Worm (Caenorhabditis elegans) whole organism, young adult: ENCODE data around the gene zzz-1.

ENCODE experiments used
- B0019.2 ChIP-seq: fragments of 200-800 bp; sonication (Bioruptor generic); conservative IDR thresholded peaks from 2 replicates; pipeline ENCODE4 v1.3.6; 2022; ENCODE audit warnings: missing genetic modification reagents, missing genetic modification characterization, missing compliant biosample characterization
- C06A6.2 ChIP-seq: fragments of 200-800 bp; sonication (Bioruptor generic); conservative IDR thresholded peaks from 2 replicates; pipeline ENCODE4 v1.3.6; 2022; ENCODE audit warnings: missing genetic modification characterization, missing compliant biosample characterization
- F10E7.11 ChIP-seq: sonication (generic microtip); optimal IDR thresholded peaks from 2 replicates; lab custom pipeline; 2017; ENCODE audit warnings: mild to moderate bottlenecking, missing genetic modification characterization, moderate library complexity, missing compliant biosample characterization
- F33H1.4 ChIP-seq: fragments of 200-800 bp; sonication (Bioruptor generic); IDR thresholded peaks from 2 replicates; pipeline ENCODE4 v1.3.6; 2022; ENCODE audit warnings: missing genetic modification reagents, missing genetic modification characterization, missing compliant biosample characterization
- F49E8.2 ChIP-seq: sonication (generic microtip); optimal IDR thresholded peaks from 3 replicates; lab custom pipeline; 2017; ENCODE audit warnings: missing genetic modification characterization, mild to moderate bottlenecking, missing compliant biosample characterization, antibody characterized with exemption, moderate library complexity; ENCODE audit not compliant: insufficient read depth
- F52B5.7 ChIP-seq: sonication (generic microtip); optimal IDR thresholded peaks from 2 replicates; lab custom pipeline; 2016; ENCODE audit warnings: mild to moderate bottlenecking, missing genetic modification characterization, missing compliant biosample characterization
- F55B11.4 ChIP-seq: sonication (generic microtip); optimal IDR thresholded peaks from 2 replicates; lab custom pipeline; 2016; ENCODE audit warnings: missing compliant biosample characterization, missing genetic modification characterization, borderline replicate concordance; ENCODE audit not compliant: insufficient read depth
- cebp-1 ChIP-seq, 2 experiments: fragments of 200-800 bp in 1 of 2; sonication (Bioruptor generic) in 1 of 2; sonication (generic microtip) in 1 of 2; IDR thresholded peaks in 1 of 2; optimal IDR thresholded peaks in 1 of 2; 2 replicates each; pipeline versions ENCODE4 v1.3.6 to Lab custom; 2017 to 2022; ENCODE audit warnings: missing compliant biosample characterization in 2 of 2, missing genetic modification characterization in 2 of 2, mild to moderate bottlenecking in 1 of 2, missing genetic modification reagents in 1 of 2, moderate library complexity in 1 of 2
- ceh-100 ChIP-seq: fragments of 200-800 bp; sonication (Bioruptor generic); IDR thresholded peaks from 2 replicates; pipeline ENCODE4 v1.3.6; 2022; ENCODE audit warnings: missing genetic modification reagents, missing genetic modification characterization, missing compliant biosample characterization
- ceh-40 ChIP-seq: fragments of 200-800 bp; sonication (Bioruptor generic); IDR thresholded peaks from 2 replicates; pipeline ENCODE4 v1.3.6; 2022; ENCODE audit warnings: missing genetic modification characterization, missing compliant biosample characterization
- chd-7 ChIP-seq: sonication (generic microtip); optimal IDR thresholded peaks from 2 replicates; lab custom pipeline; 2016; ENCODE audit warnings: mild to moderate bottlenecking, missing genetic modification characterization, moderate library complexity, missing compliant biosample characterization
- dpl-1 ChIP-seq: fragments of 150-350 bp; optimal IDR thresholded peaks from 2 replicates; lab custom pipeline; 2014; ENCODE audit warnings: missing biosample characterization, missing genetic modification reagents, missing genetic modification characterization
- efl-1 ChIP-seq: fragments of 150-350 bp; optimal IDR thresholded peaks from 2 replicates; lab custom pipeline; 2014; ENCODE audit warnings: missing biosample characterization, missing genetic modification reagents, missing genetic modification characterization
- egl-18 ChIP-seq: fragments of 200-800 bp; sonication (Bioruptor generic); IDR thresholded peaks from 2 replicates; pipeline ENCODE4 v1.3.6; 2022; ENCODE audit warnings: missing genetic modification reagents, missing genetic modification characterization, missing compliant biosample characterization
- egrh-3 ChIP-seq: fragments of 200-800 bp; sonication (Bioruptor generic); IDR thresholded peaks from 2 replicates; pipeline ENCODE4 v1.3.6; 2022; ENCODE audit warnings: missing genetic modification reagents, missing genetic modification characterization, missing compliant biosample characterization
- ekl-4 ChIP-seq: fragments of 200-800 bp; sonication (Bioruptor generic); IDR thresholded peaks from 2 replicates; pipeline ENCODE4 v1.3.6; 2022; ENCODE audit warnings: missing genetic modification reagents, missing genetic modification characterization, missing compliant biosample characterization
- ets-4 ChIP-seq: fragments of 200-800 bp; sonication (Bioruptor generic); optimal IDR thresholded peaks from 2 replicates; lab custom pipeline; 2018; ENCODE audit warnings: mild to moderate bottlenecking, missing genetic modification characterization, missing compliant biosample characterization
- fkh-3 ChIP-seq: sonication (generic microtip); optimal IDR thresholded peaks from 2 replicates; lab custom pipeline; 2016; ENCODE audit warnings: mild to moderate bottlenecking, missing genetic modification characterization, missing compliant biosample characterization
- gei-17 ChIP-seq: fragments of 200-800 bp; sonication (Bioruptor generic); optimal IDR thresholded peaks from 2 replicates; lab custom pipeline; 2018; ENCODE audit warnings: mild to moderate bottlenecking, missing genetic modification characterization, missing compliant biosample characterization
- hlh-12 ChIP-seq: sonication (generic microtip); optimal IDR thresholded peaks from 2 replicates; lab custom pipeline; 2016; ENCODE audit warnings: missing genetic modification characterization, missing compliant biosample characterization
- hlh-26 ChIP-seq: fragments of 200-800 bp; sonication (Bioruptor generic); conservative IDR thresholded peaks from 2 replicates; pipeline ENCODE4 v1.3.6; 2022; ENCODE audit warnings: missing genetic modification reagents, missing genetic modification characterization, missing compliant biosample characterization
- hrde-1 ChIP-seq: sonication (generic microtip); optimal IDR thresholded peaks from 2 replicates; lab custom pipeline; 2016; ENCODE audit warnings: missing genetic modification characterization, mild to moderate bottlenecking, missing compliant biosample characterization, moderate library complexity, missing genotype, missing genetic modification reagents, borderline replicate concordance
- hsf-1 ChIP-seq: fragments of 200-800 bp; sonication (Bioruptor generic); IDR thresholded peaks from 2 replicates; pipeline ENCODE4 v1.3.6; 2022; ENCODE audit warnings: missing genetic modification reagents, missing genetic modification characterization, missing compliant biosample characterization
- lin-35 ChIP-seq, 3 experiments: fragments of 150-350 bp in 2 of 3; sonication (generic microtip) in 1 of 3; optimal IDR thresholded peaks; 2 replicates each; lab custom pipeline; 2014 to 2018; ENCODE audit warnings: missing biosample characterization in 3 of 3, missing genetic modification characterization in 3 of 3, missing genetic modification reagents in 3 of 3
- lir-1 ChIP-seq: fragments of 200-800 bp; sonication (Bioruptor generic); conservative IDR thresholded peaks from 2 replicates; pipeline ENCODE4 v1.3.6; 2022; ENCODE audit warnings: missing genetic modification reagents, missing genetic modification characterization, missing compliant biosample characterization
- lsy-27 ChIP-seq: sonication (generic microtip); optimal IDR thresholded peaks from 2 replicates; lab custom pipeline; 2017; ENCODE audit warnings: missing genetic modification characterization, mild to moderate bottlenecking, missing compliant biosample characterization, antibody characterized with exemption, missing genotype, borderline replicate concordance; ENCODE audit not compliant: insufficient read depth
- mel-28 ChIP-seq: sonication (generic microtip); optimal IDR thresholded peaks from 2 replicates; lab custom pipeline; 2016; ENCODE audit warnings: borderline replicate concordance, mild to moderate bottlenecking, missing genetic modification characterization, missing compliant biosample characterization
- nfya-2 ChIP-seq: fragments of 200-800 bp; sonication (Bioruptor generic); IDR thresholded peaks from 2 replicates; pipeline ENCODE4 v1.3.6; 2022; ENCODE audit warnings: missing genetic modification reagents, missing genetic modification characterization, missing compliant biosample characterization
- nhr-27 ChIP-seq: fragments of 200-800 bp; sonication (Bioruptor generic); optimal IDR thresholded peaks from 2 replicates; lab custom pipeline; 2018; ENCODE audit warnings: mild to moderate bottlenecking, missing genetic modification characterization, moderate library complexity, missing compliant biosample characterization
- nhr-80 ChIP-seq: sonication (generic microtip); optimal IDR thresholded peaks from 2 replicates; lab custom pipeline; 2016; ENCODE audit warnings: missing genetic modification characterization, missing compliant biosample characterization
- pbrm-1 ChIP-seq: fragments of 200-800 bp; sonication (Bioruptor generic); IDR thresholded peaks from 2 replicates; pipeline ENCODE4 v1.3.6; 2022; ENCODE audit warnings: missing genetic modification reagents, missing genetic modification characterization, missing compliant biosample characterization
- repo-1 ChIP-seq: sonication (generic microtip); optimal IDR thresholded peaks from 2 replicates; lab custom pipeline; 2017; ENCODE audit warnings: mild to moderate bottlenecking, missing genetic modification characterization, missing compliant biosample characterization
- rpc-1 ChIP-seq, 2 experiments: fragments of 150-350 bp in 1 of 2; sonication (generic microtip) in 1 of 2; optimal IDR thresholded peaks; 2 replicates each; lab custom pipeline; 2014 to 2018; ENCODE audit warnings: missing biosample characterization in 1 of 2, missing genetic modification characterization in 1 of 2, missing genetic modification reagents in 1 of 2, missing genotype in 1 of 2
- snpc-1.1 ChIP-seq: sonication (generic microtip); optimal IDR thresholded peaks from 2 replicates; lab custom pipeline; 2017; ENCODE audit warnings: missing genetic modification characterization, mild to moderate bottlenecking, missing compliant biosample characterization, antibody characterized with exemption, moderate library complexity, missing genotype, missing genetic modification reagents; ENCODE audit not compliant: insufficient read depth
- tbp1 ChIP-seq: fragments of 200-800 bp; sonication (Bioruptor generic); optimal IDR thresholded peaks from 2 replicates; lab custom pipeline; 2018; ENCODE audit warnings: mild to moderate bottlenecking, missing genetic modification characterization, missing compliant biosample characterization
- tlf-1 ChIP-seq: fragments of 200-800 bp; sonication (Bioruptor generic); optimal IDR thresholded peaks from 2 replicates; lab custom pipeline; 2018; ENCODE audit warnings: mild to moderate bottlenecking, missing genetic modification characterization, missing compliant biosample characterization
- xnd-1 ChIP-seq: sonication (generic microtip); optimal IDR thresholded peaks from 2 replicates; lab custom pipeline; 2016; ENCODE audit warnings: missing genotype, missing genetic modification reagents, missing genetic modification characterization, missing compliant biosample characterization
- zim-3 ChIP-seq: sonication (generic microtip); optimal IDR thresholded peaks from 2 replicates; lab custom pipeline; 2017; ENCODE audit warnings: mild to moderate bottlenecking, missing genetic modification characterization, moderate library complexity, missing compliant biosample characterization
- ztf-22 ChIP-seq: fragments of 200-800 bp; sonication (Bioruptor generic); optimal IDR thresholded peaks from 2 replicates; lab custom pipeline; 2018; ENCODE audit warnings: mild to moderate bottlenecking, missing genetic modification characterization, moderate library complexity, missing compliant biosample characterization
- ztf-26 ChIP-seq: sonication (generic microtip); optimal IDR thresholded peaks from 2 replicates; lab custom pipeline; 2017; ENCODE audit warnings: missing genetic modification characterization, missing compliant biosample characterization
- ztf-28 ChIP-seq: fragments of 200-800 bp; sonication (Bioruptor generic); IDR thresholded peaks from 2 replicates; pipeline ENCODE4 v1.3.6; 2022; ENCODE audit warnings: missing genetic modification reagents, missing genetic modification characterization, missing compliant biosample characterization
- ztf-3 ChIP-seq: fragments of 200-800 bp; sonication (Bioruptor generic); optimal IDR thresholded peaks from 2 replicates; lab custom pipeline; 2018; ENCODE audit warnings: mild to moderate bottlenecking, missing genetic modification characterization, missing compliant biosample characterization
- ztf-6 ChIP-seq: fragments of 200-800 bp; sonication (Bioruptor generic); IDR thresholded peaks from 2 replicates; pipeline ENCODE4 v1.3.6; 2022; ENCODE audit warnings: missing genetic modification reagents, missing genetic modification characterization, missing compliant biosample characterization

Gene zzz-1

DNA sequence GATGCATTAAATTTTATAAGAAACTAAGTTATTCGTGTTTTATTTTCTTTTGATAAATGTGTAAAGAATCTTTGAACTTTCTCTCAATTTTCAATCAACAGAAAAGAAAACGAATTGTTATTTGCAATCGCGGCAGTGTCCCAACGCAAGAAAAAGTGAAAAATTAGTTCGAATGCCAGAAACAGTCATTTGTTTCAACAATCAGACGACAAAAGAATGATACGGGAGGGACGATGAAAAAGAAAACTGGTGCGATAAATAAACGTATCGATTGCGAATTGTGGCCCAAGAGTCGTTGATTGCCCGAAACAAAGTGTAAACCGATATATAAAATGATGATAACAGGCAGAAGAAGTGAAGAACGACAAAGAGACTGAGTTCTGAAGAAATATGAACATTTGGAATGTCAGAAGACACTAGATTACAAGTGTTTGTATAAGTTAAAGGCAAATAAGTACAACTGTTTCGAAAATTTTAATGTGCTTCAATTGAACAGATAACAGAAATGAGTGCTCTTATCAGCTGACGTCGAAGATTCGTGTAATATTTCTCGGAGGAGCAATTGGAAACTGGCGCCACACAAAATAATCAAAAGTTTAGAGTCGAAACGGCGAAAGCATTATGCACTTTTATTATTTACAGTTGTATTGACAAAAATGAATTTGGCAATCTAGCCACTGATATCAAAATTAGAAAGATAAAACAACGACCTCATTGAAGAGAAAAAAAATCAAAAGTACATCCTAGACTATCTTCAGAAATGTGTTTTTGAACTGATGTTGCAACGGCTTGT lies 31.0 kb downstream of the zzz-1 start:
- TF ChIP-seq F33H1.4 (GFP tag; lab: Robert Waterston, UW) (no peak), F10E7.11 (tag; lab: Kevin White, UChicago) (no peak), F55B11.4 (tag; lab: Kevin White, UChicago) (no peak), nhr-80 (tag; lab: Kevin White, UChicago) (peak; percentile 86), efl-1 (GFP tag; lab: Kevin White, UChicago) (no peak), ztf-22 (GFP tag; lab: Kevin White, UChicago) (peak; percentile 25), zim-3 (no peak), pbrm-1 (GFP tag; lab: Robert Waterston, UW) (no peak), ceh-100 (no peak), F49E8.2 (tag; lab: Kevin White, UChicago) (no peak), fkh-3 (no peak), ztf-3 (no peak)
- TF ChIP-seq, all 124 proteins: peak for 2

ce11 chrV:10876512-10876911 lies 32.5 kb downstream of the zzz-1 start:
- TF ChIP-seq F52B5.7 (tag; lab: Kevin White, UChicago) (no peak), egl-18 (GFP tag; lab: Robert Waterston, UW) (no peak), hlh-12 (tag; lab: Kevin White, UChicago) (no peak), ztf-26 (tag; lab: Kevin White, UChicago) (no peak), C06A6.2 (GFP tag; lab: Robert Waterston, UW) (no peak), F55B11.4 (tag; lab: Kevin White, UChicago) (no peak), cebp-1 (GFP tag; IDR thresholded peaks at IDR 0.05; lab: Robert Waterston, UW) (no peak), cebp-1 (tag; optimal IDR thresholded peaks at IDR 0.05; lab: Kevin White, UChicago) (no peak), lin-35 (GFP tag; optimal IDR thresholded peaks at IDR 0.05; lab: Kevin White, UChicago) (no peak), chd-7 (tag; lab: Kevin White, UChicago) (no peak), nfya-2 (GFP tag; lab: Robert Waterston, UW) (no peak), dpl-1 (no peak), hlh-26 (GFP tag; lab: Robert Waterston, UW) (no peak), ekl-4 (GFP tag; lab: Robert Waterston, UW) (no peak), hrde-1 (tag; lab: Kevin White, UChicago) (no peak), snpc-1.1 (no peak), ceh-40 (GFP tag; lab: Robert Waterston, UW) (no peak), tbp1 (GFP tag; lab: Kevin White, UChicago) (no peak), nhr-27 (tag; lab: Kevin White, UChicago) (no peak), pbrm-1 (GFP tag; lab: Robert Waterston, UW) (no peak), mel-28 (no peak)

DNA sequence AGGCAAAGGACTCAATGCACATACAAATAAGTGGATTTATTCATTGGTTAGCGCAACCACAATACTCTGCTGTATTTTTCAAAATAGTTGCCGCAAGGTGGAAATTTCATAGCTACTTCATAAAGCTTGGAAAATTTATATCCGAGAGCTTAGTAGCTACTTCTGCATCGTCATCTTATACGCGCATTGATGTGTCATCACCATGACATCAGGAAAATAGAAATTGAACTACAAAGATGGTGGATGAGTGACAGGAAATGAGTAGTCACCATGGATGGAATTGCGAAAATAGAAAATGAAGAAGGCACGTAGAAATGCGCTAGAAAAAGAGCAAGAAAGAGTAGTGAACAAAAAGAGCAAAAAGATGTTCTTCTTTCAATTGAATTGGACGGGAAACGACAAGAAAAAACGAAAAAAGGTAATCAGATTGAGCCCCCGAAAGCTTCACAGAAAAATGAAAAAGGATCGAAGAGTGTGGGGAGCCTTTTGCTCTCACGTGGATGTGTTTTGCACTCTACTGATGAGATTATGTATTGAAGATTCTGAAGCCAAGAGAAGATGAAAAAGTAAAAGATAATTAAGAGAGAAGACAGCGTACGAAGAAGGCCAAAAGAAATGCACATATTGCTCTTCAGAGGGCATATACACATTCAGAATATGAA lies 33.9 kb downstream of the zzz-1 start:
- TF ChIP-seq egrh-3 (GFP tag; lab: Robert Waterston, UW) (no peak), ztf-6 (GFP tag; lab: Robert Waterston, UW) (no peak), rpc-1 (optimal IDR thresholded peaks at IDR 0.05; lab: Kevin White, UChicago) (no peak), rpc-1 (tag; optimal IDR thresholded peaks at IDR 0.05; lab: Kevin White, UChicago) (no peak), egl-18 (GFP tag; lab: Robert Waterston, UW) (no peak), lir-1 (no peak), pbrm-1 (GFP tag; lab: Robert Waterston, UW) (no peak), gei-17 (GFP tag; lab: Kevin White, UChicago) (no peak), B0019.2 (GFP tag; lab: Robert Waterston, UW) (no peak), ets-4 (no peak), xnd-1 (tag; lab: Kevin White, UChicago) (no peak), lsy-27 (tag; lab: Kevin White, UChicago) (no peak), tlf-1 (GFP tag; lab: Kevin White, UChicago) (no peak), repo-1 (tag; lab: Kevin White, UChicago) (no peak), dpl-1 (no peak), hsf-1 (GFP tag; lab: Robert Waterston, UW) (no peak), ztf-28 (GFP tag; lab: Robert Waterston, UW) (no peak)
